Fruit fly (Drosophila melanogaster): ENCODE measurements around the gene plh.

plh gene

dm6 chr3R:5016280-5016679, 5.4 kb upstream of the plh start (continued):
- TF ChIP-seq CG2129 (GFP tag; IDR thresholded peaks at IDR 0.05; ENCODE audit: partially characterized antibody) = no peak
- TF ChIP-seq CG2120 (GFP tag; optimal IDR thresholded peaks at IDR 0.05) = no peak
- no peak for TF ChIP-seq CG9609 (GFP tag; optimal IDR thresholded peaks at IDR 0.05)
- no peak for TF ChIP-seq CG15073 (GFP tag; optimal IDR thresholded peaks at IDR 0.05)
- no peak for TF ChIP-seq CG17612 (GFP tag; IDR thresholded peaks at IDR 0.05)
- TF ChIP-seq CG15601 (tag; optimal IDR thresholded peaks at IDR 0.05) = peak; percentile 3
- no peak for TF ChIP-seq Scr (GFP tag; IDR thresholded peaks at IDR 0.05; ENCODE audit: partially characterized antibody)
- no peak for TF ChIP-seq en (GFP tag; optimal IDR thresholded peaks at IDR 0.05)
- no peak for TF ChIP-seq Chrac-16 (GFP tag; optimal IDR thresholded peaks at IDR 0.05)
- peak; percentile 13 for TF ChIP-seq CG8281 (tag; optimal IDR thresholded peaks at IDR 0.05)
- no peak for TF ChIP-seq trem (tag; optimal IDR thresholded peaks at IDR 0.05)
- TF ChIP-seq Abd-B (GFP tag; optimal IDR thresholded peaks at IDR 0.05) = no peak
- TF ChIP-seq ash1 (GFP tag; optimal IDR thresholded peaks at IDR 0.05) = no peak
- TF ChIP-seq Jarid2 (GFP tag; optimal IDR thresholded peaks at IDR 0.05) = no peak
- TF ChIP-seq chinmo (GFP tag; IDR thresholded peaks at IDR 0.05; ENCODE audit: partially characterized antibody) = no peak
- no peak for TF ChIP-seq fd3F (GFP tag; optimal IDR thresholded peaks at IDR 0.05)
- no peak for TF ChIP-seq ase (GFP tag; IDR thresholded peaks at IDR 0.05)
- no peak for TF ChIP-seq Dek (tag; optimal IDR thresholded peaks at IDR 0.05)
- no peak for TF ChIP-seq yki (optimal IDR thresholded peaks at IDR 0.05)
- TF ChIP-seq CG7556 (GFP tag; optimal IDR thresholded peaks at IDR 0.05) = peak; percentile 10
- peak; percentile 23 for TF ChIP-seq run (tag; optimal IDR thresholded peaks at IDR 0.05)
- no peak for TF ChIP-seq kay (GFP tag; optimal IDR thresholded peaks at IDR 0.05)
- TF ChIP-seq Tbp (GFP tag; optimal IDR thresholded peaks at IDR 0.05) = no peak
- no peak for TF ChIP-seq CG18619 (GFP tag; optimal IDR thresholded peaks at IDR 0.05)
- TF ChIP-seq Dad (GFP tag; optimal IDR thresholded peaks at IDR 0.05) = peak; percentile 29
- TF ChIP-seq inv (GFP tag; IDR thresholded peaks at IDR 0.05; ENCODE audit: partially characterized antibody) = no peak
- no peak for TF ChIP-seq CG43689 (GFP tag; IDR thresholded peaks at IDR 0.05)
- TF ChIP-seq gsb-n (tag; optimal IDR thresholded peaks at IDR 0.05) = peak; percentile 25
- TF ChIP-seq hth (optimal IDR thresholded peaks at IDR 0.05) = no peak
- no peak for TF ChIP-seq Nf-YC (tag; optimal IDR thresholded peaks at IDR 0.05)
- no peak for TF ChIP-seq hb (GFP tag; IDR thresholded peaks at IDR 0.05; ENCODE audit: partially characterized antibody)
- no peak for TF ChIP-seq CG16815 (GFP tag; optimal IDR thresholded peaks at IDR 0.05)
- TF ChIP-seq CG11093 (GFP tag; IDR thresholded peaks at IDR 0.05) = no peak
- TF ChIP-seq Med (GFP tag) = peak; percentile 88
- peak; percentile 15 for TF ChIP-seq CG33557 (GFP tag; optimal IDR thresholded peaks at IDR 0.05)
- TF ChIP-seq CoRest (tag; optimal IDR thresholded peaks at IDR 0.05) = peak; percentile 11
- no peak for TF ChIP-seq CG4360 (GFP tag; IDR thresholded peaks at IDR 0.05)
- no peak for TF ChIP-seq CG10979 (tag; optimal IDR thresholded peaks at IDR 0.05)
- TF ChIP-seq Lim3 (GFP tag; IDR thresholded peaks at IDR 0.05) = no peak
- TF ChIP-seq CG18599 (GFP tag; optimal IDR thresholded peaks at IDR 0.05) = peak; percentile 25
- TF ChIP-seq B-H1 (GFP tag; IDR thresholded peaks at IDR 0.05) = no peak
- peak; percentile 36; the same call in 1 of the 2 replicates for TF ChIP-seq sens-2 (GFP tag; IDR thresholded peaks at IDR 0.05)
- no peak for TF ChIP-seq CG31365 (tag; optimal IDR thresholded peaks at IDR 0.05)
- TF ChIP-seq CG12942 (GFP tag; optimal IDR thresholded peaks at IDR 0.05) = no peak
- no peak for TF ChIP-seq CG13123 (GFP tag; optimal IDR thresholded peaks at IDR 0.05)
- no peak for TF ChIP-seq sna (GFP tag; IDR thresholded peaks at IDR 0.05; ENCODE audit: partially characterized antibody)
- no peak for TF ChIP-seq CG12155 (GFP tag; optimal IDR thresholded peaks at IDR 0.05)
- TF ChIP-seq sug (tag; optimal IDR thresholded peaks at IDR 0.05) = no peak
- TF ChIP-seq Gug (GFP tag; IDR thresholded peaks at IDR 0.05) = no peak
- TF ChIP-seq fd102C (GFP tag; optimal IDR thresholded peaks at IDR 0.05) = peak; percentile 54
- TF ChIP-seq CG9817 (tag; optimal IDR thresholded peaks at IDR 0.05) = no peak
- no peak for TF ChIP-seq Bdp1 (GFP tag; optimal IDR thresholded peaks at IDR 0.05)
